Fruit fly (Drosophila melanogaster) whole organism, wandering third instar larva: ENCODE data around the gene unc-45.

ENCODE experiments used
- CG32264 ChIP-seq: fragments of 200-800 bp; sonication (Bioruptor generic); optimal IDR thresholded peaks from 2 replicates; lab custom pipeline; 2016; ENCODE audit warnings: missing biosample characterization, missing genetic modification characterization
- CrebA ChIP-seq: fragments of 200-800 bp; sonication (Bioruptor generic); optimal IDR thresholded peaks from 2 replicates; lab custom pipeline; 2016; ENCODE audit warnings: missing biosample characterization, mild to moderate bottlenecking, missing genetic modification characterization, borderline replicate concordance
- Dfd ChIP-seq: fragments of >200 bp; optimal IDR thresholded peaks from 2 replicates; lab custom pipeline; 2017; ENCODE audit warnings: missing biosample characterization, missing genetic modification characterization
- Dif ChIP-seq: fragments of 200-275, 200-300 bp; sonication (Bioruptor generic); optimal IDR thresholded peaks from 2 replicates; lab custom pipeline; 2018; ENCODE audit warnings: missing biosample characterization, missing genetic modification characterization; ENCODE audit not compliant: partially characterized antibody
- GATAd ChIP-seq: sonication (Bioruptor generic); optimal IDR thresholded peaks from 2 replicates; lab custom pipeline; 2016; ENCODE audit warnings: missing biosample characterization, missing genetic modification characterization
- HLH106 ChIP-seq: fragments of 200-800 bp; optimal IDR thresholded peaks from 3 replicates; lab custom pipeline; 2019; ENCODE audit warnings: missing biosample characterization, mild to moderate bottlenecking, missing genetic modification characterization, moderate library complexity
- Hnf4 ChIP-seq: fragments of 200-800 bp; sonication (Bioruptor generic); optimal IDR thresholded peaks from 2 replicates; lab custom pipeline; 2016; ENCODE audit warnings: missing biosample characterization, mild to moderate bottlenecking, missing genetic modification characterization
- Hr83 ChIP-seq: fragments of 200-300 bp; sonication (Bioruptor generic); optimal IDR thresholded peaks from 2 replicates; lab custom pipeline; 2016; ENCODE audit warnings: missing biosample characterization, mild to moderate bottlenecking, missing genetic modification characterization, moderate library complexity; ENCODE audit not compliant: poor library complexity, severe bottlenecking
- Jra ChIP-seq: sonication (Bioruptor generic); optimal IDR thresholded peaks from 2 replicates; lab custom pipeline; 2016; ENCODE audit warnings: missing biosample characterization, missing genetic modification characterization
- Mio ChIP-seq: sonication (Bioruptor generic); optimal IDR thresholded peaks from 2 replicates; lab custom pipeline; 2016; ENCODE audit warnings: missing biosample characterization, missing genetic modification characterization
- Myc ChIP-seq: fragments of >200 bp; optimal IDR thresholded peaks from 2 replicates; lab custom pipeline; 2017
- N ChIP-seq: fragments of >200 bp; optimal IDR thresholded peaks from 2 replicates; lab custom pipeline; 2018; ENCODE audit warnings: missing biosample characterization, missing external identifiers, missing genetic modification characterization
- Rel ChIP-seq, 2 experiments: fragments of 200-800 bp; sonication (Bioruptor generic) in 1 of 2; optimal IDR thresholded peaks; 2 replicates in 1 of 2; 3 replicates in 1 of 2; lab custom pipeline; 2016 to 2019; ENCODE audit warnings: mild to moderate bottlenecking in 2 of 2, missing biosample characterization in 2 of 2, missing genetic modification characterization in 2 of 2, moderate library complexity in 1 of 2
- Sp1 ChIP-seq: fragments of 200-800 bp; sonication (Bioruptor generic); optimal IDR thresholded peaks from 3 replicates; lab custom pipeline; 2019; ENCODE audit warnings: missing biosample characterization, mild to moderate bottlenecking, missing genetic modification characterization, moderate library complexity
- Vsx2 ChIP-seq: fragments of 200-300, 225-300 bp; sonication (Bioruptor generic); optimal IDR thresholded peaks from 2 replicates; lab custom pipeline; 2018; ENCODE audit warnings: missing biosample characterization, missing genetic modification characterization; ENCODE audit not compliant: partially characterized antibody
- br ChIP-seq: fragments of 200-800 bp; sonication (Bioruptor generic); optimal IDR thresholded peaks from 2 replicates; lab custom pipeline; 2016; ENCODE audit warnings: missing biosample characterization, missing genetic modification characterization
- brk ChIP-seq: fragments of 200-800 bp; sonication (Bioruptor generic); optimal IDR thresholded peaks from 2 replicates; lab custom pipeline; 2016; ENCODE audit warnings: missing biosample characterization, mild to moderate bottlenecking, missing genetic modification characterization
- dl ChIP-seq, 2 experiments: fragments of 175-275, 200-275 bp in 1 of 2; fragments of 200-275 bp in 1 of 2; sonication (Bioruptor generic); optimal IDR thresholded peaks; lab custom pipeline; 2018; ENCODE audit warnings: mild to moderate bottlenecking in 2 of 2, missing biosample characterization in 2 of 2, missing genetic modification characterization in 2 of 2, moderate library complexity in 2 of 2; ENCODE audit not compliant: partially characterized antibody in 2 of 2, insufficient read depth in 1 of 2
- dmrt93B ChIP-seq: fragments of 200-800 bp; sonication (Bioruptor generic); optimal IDR thresholded peaks from 2 replicates; lab custom pipeline; 2018; ENCODE audit warnings: missing biosample characterization, mild to moderate bottlenecking, missing genetic modification characterization
- dsf ChIP-seq: sonication (Bioruptor generic); optimal IDR thresholded peaks from 2 replicates; lab custom pipeline; 2016; ENCODE audit warnings: missing biosample characterization, missing genetic modification characterization, borderline replicate concordance
- ey ChIP-seq: fragments of 200-800 bp; sonication (Bioruptor generic); optimal IDR thresholded peaks from 2 replicates; lab custom pipeline; 2016; ENCODE audit warnings: missing biosample characterization, missing genetic modification characterization
- foxo ChIP-seq, 2 experiments: fragments of 200-800 bp; sonication (Bioruptor generic); optimal IDR thresholded peaks; 2 replicates in 1 of 2; 3 replicates in 1 of 2; lab custom pipeline; 2016 to 2017; ENCODE audit warnings: missing biosample characterization in 2 of 2, missing genetic modification characterization in 2 of 2
- fru ChIP-seq: fragments of 200-800 bp; sonication (Bioruptor generic); optimal IDR thresholded peaks from 3 replicates; lab custom pipeline; 2016; ENCODE audit warnings: missing biosample characterization, mild to moderate bottlenecking, missing genetic modification characterization
- h ChIP-seq: fragments of 200-800 bp; sonication (Bioruptor generic); optimal IDR thresholded peaks from 3 replicates; lab custom pipeline; 2016; ENCODE audit warnings: missing biosample characterization, mild to moderate bottlenecking, missing genetic modification characterization
- lola ChIP-seq: fragments of >200 bp; optimal IDR thresholded peaks from 2 replicates; lab custom pipeline; 2017; ENCODE audit warnings: missing biosample characterization, missing genetic modification characterization
- pan ChIP-seq: fragments of >200 bp; optimal IDR thresholded peaks from 2 replicates; lab custom pipeline; 2017
- psq ChIP-seq: fragments of 200-800 bp; sonication (Bioruptor generic); optimal IDR thresholded peaks from 3 replicates; lab custom pipeline; 2017; ENCODE audit warnings: missing biosample characterization, mild to moderate bottlenecking, missing genetic modification characterization, moderate library complexity
- rgr ChIP-seq: fragments of 200-800 bp; sonication (Bioruptor generic); optimal IDR thresholded peaks from 3 replicates; lab custom pipeline; 2016; ENCODE audit warnings: missing biosample characterization, mild to moderate bottlenecking, missing genetic modification characterization
- sage ChIP-seq: fragments of 200-800 bp; sonication (Bioruptor generic); optimal IDR thresholded peaks from 2 replicates; lab custom pipeline; 2016; ENCODE audit warnings: missing biosample characterization, mild to moderate bottlenecking, missing genetic modification characterization
- sv ChIP-seq: fragments of 200-800 bp; sonication (Bioruptor generic); optimal IDR thresholded peaks from 3 replicates; lab custom pipeline; 2016; ENCODE audit warnings: missing biosample characterization, missing genetic modification characterization
- tai ChIP-seq: sonication (Bioruptor generic); optimal IDR thresholded peaks from 2 replicates; lab custom pipeline; 2016; ENCODE audit warnings: missing biosample characterization, missing genetic modification characterization
- usp ChIP-seq: fragments of >200 bp; optimal IDR thresholded peaks from 2 replicates; lab custom pipeline; 2017; ENCODE audit warnings: missing biosample characterization, missing genetic modification characterization
- woc ChIP-seq: sonication (Bioruptor generic); optimal IDR thresholded peaks from 2 replicates; lab custom pipeline; 2016; ENCODE audit warnings: missing biosample characterization, mild to moderate bottlenecking, missing genetic modification characterization

The unc-45 gene

dm6 chr3R:8030151-8030899, 2.8 kb upstream of the unc-45 start, which contains the start of the genes CG10903 and CG2747:
CG10903 (plus strand) TSS chr3R:8030411.
CG2747 (minus strand) TSS chr3R:8030790.
- TF ChIP-seq h: peak; percentile 50
- TF ChIP-seq tai (GFP tag; lab: Kevin White, UChicago): no peak
- peak; percentile 26 for TF ChIP-seq brk
- TF ChIP-seq HLH106: no peak
- no peak for TF ChIP-seq GATAd (GFP tag; lab: Kevin White, UChicago)
- TF ChIP-seq dl (GFP tag; optimal IDR thresholded peaks at IDR 0.05; lab: Kevin White, UChicago; ENCODE audit: insufficient read depth in 1 of 2, partially characterized antibody in 2 of 2): no peak
- TF ChIP-seq Vsx2 (GFP tag; lab: Kevin White, UChicago): peak; percentile 37
- no peak for TF ChIP-seq N (GFP tag; lab: Kevin White, UChicago)
- TF ChIP-seq Jra (GFP tag; lab: Kevin White, UChicago): peak; percentile 3
- no peak for TF ChIP-seq Dif (GFP tag; lab: Kevin White, UChicago)
- TF ChIP-seq Hnf4 (GFP tag; lab: Kevin White, UChicago): peak; percentile 24
- no peak for TF ChIP-seq sv (GFP tag; lab: Kevin White, UChicago)
- TF ChIP-seq foxo (GFP tag; optimal IDR thresholded peaks at IDR 0.05; lab: Kevin White, UChicago): no peak
- TF ChIP-seq Hr83: no peak
- TF ChIP-seq psq: no peak
- no peak for TF ChIP-seq Mio (GFP tag; lab: Kevin White, UChicago)
- TF ChIP-seq dsf (GFP tag; lab: Kevin White, UChicago): no peak
- no peak for TF ChIP-seq Dfd (GFP tag; lab: Kevin White, UChicago)
- TF ChIP-seq CG32264 (GFP tag; lab: Kevin White, UChicago): no peak
- no peak for TF ChIP-seq sage (GFP tag; lab: Kevin White, UChicago)
- TF ChIP-seq ey (GFP tag; lab: Kevin White, UChicago): no peak
- no peak for TF ChIP-seq dmrt93B (GFP tag; lab: Kevin White, UChicago)
- TF ChIP-seq rgr: peak; percentile 3
- no peak for TF ChIP-seq fru
- TF ChIP-seq Myc (lab: Kevin White, UChicago): peak; percentile 76
- no peak for TF ChIP-seq woc
- no peak for TF ChIP-seq pan
- TF ChIP-seq usp: no peak
- TF ChIP-seq Sp1 (GFP tag; lab: Kevin White, UChicago): no peak
- TF ChIP-seq Rel (GFP tag; optimal IDR thresholded peaks at IDR 0.05; lab: Kevin White, UChicago): no peak
- TF ChIP-seq Rel (tag; optimal IDR thresholded peaks at IDR 0.05; lab: Kevin White, UChicago): no peak
- no peak for TF ChIP-seq br (GFP tag; lab: Kevin White, UChicago)

DNA sequence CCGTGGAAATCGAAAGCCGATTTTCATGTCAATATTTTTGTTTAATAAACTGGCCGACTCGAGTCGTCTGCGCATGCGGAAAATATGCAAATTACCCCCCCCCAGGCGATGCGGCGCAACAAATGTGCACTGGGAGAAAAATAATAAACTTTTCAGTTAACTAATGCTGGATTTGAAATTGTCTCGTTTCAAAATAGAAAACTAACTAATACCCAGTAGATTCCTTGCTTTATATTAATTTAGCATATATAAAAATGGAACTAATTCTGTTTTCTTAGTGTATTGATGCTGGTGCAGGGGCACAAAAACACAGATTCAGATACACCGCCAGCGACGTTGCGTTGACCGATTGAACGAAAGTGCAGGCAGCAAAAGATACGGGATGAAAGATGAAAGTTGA, 4.8 kb downstream of the unc-45 start:
- TF ChIP-seq h (peak; percentile 23), foxo (GFP tag; optimal IDR thresholded peaks at IDR 0.05; lab: Kevin White, UChicago) (peak in 1 of 2 experiments; percentile 53), Rel (GFP tag; optimal IDR thresholded peaks at IDR 0.05; lab: Kevin White, UChicago) (no peak), Rel (tag; optimal IDR thresholded peaks at IDR 0.05; lab: Kevin White, UChicago) (no peak), Hnf4 (GFP tag; lab: Kevin White, UChicago) (peak; percentile 27), HLH106 (peak; percentile 42), Sp1 (GFP tag; lab: Kevin White, UChicago) (no peak), fru (peak; percentile 46), sv (GFP tag; lab: Kevin White, UChicago) (no peak), rgr (peak; percentile 48), usp (no peak), Jra (GFP tag; lab: Kevin White, UChicago) (no peak), N (GFP tag; lab: Kevin White, UChicago) (no peak), br (GFP tag; lab: Kevin White, UChicago) (peak; percentile 1), dl (GFP tag; optimal IDR thresholded peaks at IDR 0.05; lab: Kevin White, UChicago; ENCODE audit: insufficient read depth in 1 of 2, partially characterized antibody in 2 of 2) (no peak), ey (GFP tag; lab: Kevin White, UChicago) (no peak)

DNA sequence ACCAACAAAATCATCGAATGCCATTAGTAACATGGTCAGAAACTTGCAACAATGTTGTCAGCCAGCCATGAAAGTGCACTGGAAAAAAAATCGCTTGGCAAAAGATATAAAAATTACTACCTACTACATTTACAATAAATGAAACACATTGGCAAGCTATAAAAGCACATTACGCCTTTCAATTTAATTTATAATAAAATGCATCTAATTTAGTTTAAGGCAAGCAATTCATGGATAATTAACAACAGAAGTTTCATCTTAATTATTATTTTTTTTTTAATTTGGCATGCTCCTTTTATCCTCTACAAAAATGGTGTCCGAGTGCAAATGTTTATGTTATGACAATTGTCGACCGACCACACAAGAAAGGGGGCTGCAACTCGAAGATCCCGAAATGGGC, 5.8 kb downstream of the unc-45 start:
- TF ChIP-seq fru (no peak), lola (no peak), CrebA (no peak), Vsx2 (GFP tag; lab: Kevin White, UChicago) (no peak), rgr (no peak)
